Worm (Caenorhabditis elegans) whole organism, late embryonic: ENCODE data around the gene T19C3.4.
A peak's percentile ranks its signal among the peaks of the same experiment; 100 is the strongest.

ENCODE experiments used
- C08G9.2 ChIP-seq: sonication (generic microtip); optimal IDR thresholded peaks from 2 replicates; lab custom pipeline; 2016; ENCODE audit warnings: mild to moderate bottlenecking, missing genetic modification characterization, moderate library complexity, missing compliant biosample characterization
- C38D4.7 ChIP-seq: fragments of 200-800 bp; sonication (Bioruptor generic); optimal IDR thresholded peaks from 2 replicates; lab custom pipeline; 2018; ENCODE audit warnings: mild to moderate bottlenecking, missing genetic modification characterization, moderate library complexity, missing compliant biosample characterization
- K09A11.1 ChIP-seq: sonication (generic microtip); optimal IDR thresholded peaks from 2 replicates; lab custom pipeline; 2017; ENCODE audit warnings: antibody characterized with exemption, mild to moderate bottlenecking, missing genetic modification characterization, missing compliant biosample characterization; ENCODE audit not compliant: insufficient read depth
- T23F11.4 ChIP-seq: fragments of 200-800 bp; sonication (Bioruptor generic); optimal IDR thresholded peaks from 2 replicates; lab custom pipeline; 2018; ENCODE audit warnings: mild to moderate bottlenecking, missing genetic modification characterization, missing compliant biosample characterization
- ahr-1 ChIP-seq: sonication (generic microtip); optimal IDR thresholded peaks from 2 replicates; lab custom pipeline; 2016; ENCODE audit warnings: missing genetic modification characterization, missing compliant biosample characterization
- ceh-18 ChIP-seq: sonication (generic microtip); optimal IDR thresholded peaks from 2 replicates; lab custom pipeline; 2016; ENCODE audit warnings: missing genetic modification characterization, missing compliant biosample characterization
- ceh-19 ChIP-seq: fragments of 200-800 bp; sonication (Bioruptor generic); optimal IDR thresholded peaks from 2 replicates; lab custom pipeline; 2018; ENCODE audit warnings: mild to moderate bottlenecking, missing genetic modification characterization, missing compliant biosample characterization
- ceh-2 ChIP-seq: sonication (generic microtip); optimal IDR thresholded peaks from 2 replicates; lab custom pipeline; 2016; ENCODE audit warnings: missing genotype, missing genetic modification characterization, missing compliant biosample characterization
- ceh-31 ChIP-seq: sonication (generic microtip); optimal IDR thresholded peaks from 2 replicates; lab custom pipeline; 2016; ENCODE audit warnings: missing genetic modification characterization, missing compliant biosample characterization
- ceh-34 ChIP-seq: sonication (generic microtip); optimal IDR thresholded peaks from 2 replicates; lab custom pipeline; 2016; ENCODE audit warnings: mild to moderate bottlenecking, missing genetic modification characterization, missing compliant biosample characterization
- ceh-45 ChIP-seq: fragments of 200-800 bp; sonication (Bioruptor generic); IDR thresholded peaks from 2 replicates; pipeline ENCODE4 v1.3.6; 2022; ENCODE audit warnings: missing genetic modification reagents, missing genetic modification characterization, missing compliant biosample characterization
- ceh-48 ChIP-seq: sonication (generic microtip); optimal IDR thresholded peaks from 2 replicates; lab custom pipeline; 2016; ENCODE audit warnings: missing genetic modification characterization, inconsistent platforms, missing compliant biosample characterization
- ceh-6 ChIP-seq: fragments of 200-800 bp; sonication (Bioruptor generic); optimal IDR thresholded peaks from 2 replicates; lab custom pipeline; 2018; ENCODE audit warnings: mild to moderate bottlenecking, missing genetic modification characterization, missing compliant biosample characterization
- ceh-9 ChIP-seq: sonication (generic microtip); optimal IDR thresholded peaks from 2 replicates; lab custom pipeline; 2016; ENCODE audit warnings: mild to moderate bottlenecking, missing genetic modification characterization, inconsistent platforms, missing compliant biosample characterization
- dmd-4 ChIP-seq: sonication (generic microtip); optimal IDR thresholded peaks from 2 replicates; lab custom pipeline; 2016; ENCODE audit warnings: borderline replicate concordance, missing genetic modification characterization, missing compliant biosample characterization
- elt-2 ChIP-seq: sonication (generic microtip); optimal IDR thresholded peaks from 2 replicates; lab custom pipeline; 2016; ENCODE audit warnings: missing genetic modification reagents, missing genetic modification characterization, missing compliant biosample characterization
- elt-4 ChIP-seq: sonication (generic microtip); optimal IDR thresholded peaks from 2 replicates; lab custom pipeline; 2016; ENCODE audit warnings: missing genetic modification characterization, missing compliant biosample characterization
- ets-4 ChIP-seq: sonication (generic microtip); optimal IDR thresholded peaks from 2 replicates; lab custom pipeline; 2016; ENCODE audit warnings: missing genetic modification characterization, missing compliant biosample characterization
- eyg-1 ChIP-seq: sonication (generic microtip); optimal IDR thresholded peaks from 2 replicates; lab custom pipeline; 2016; ENCODE audit warnings: missing genotype, missing genetic modification characterization, missing compliant biosample characterization
- fkh-6 ChIP-seq: sonication (generic microtip); optimal IDR thresholded peaks from 2 replicates; lab custom pipeline; 2016; ENCODE audit warnings: missing genetic modification characterization, missing compliant biosample characterization
- gmeb-2 ChIP-seq: sonication (generic microtip); optimal IDR thresholded peaks from 2 replicates; lab custom pipeline; 2016; ENCODE audit warnings: missing genetic modification characterization, inconsistent platforms, missing compliant biosample characterization
- hlh-13 ChIP-seq: fragments of 200-800 bp; sonication (Bioruptor generic); optimal IDR thresholded peaks from 2 replicates; lab custom pipeline; 2018; ENCODE audit warnings: mild to moderate bottlenecking, missing genetic modification characterization, missing compliant biosample characterization
- hlh-30 ChIP-seq: sonication (generic microtip); optimal IDR thresholded peaks from 2 replicates; lab custom pipeline; 2017; ENCODE audit warnings: antibody characterized with exemption, missing genetic modification characterization, missing compliant biosample characterization; ENCODE audit not compliant: insufficient read depth
- hlh-6 ChIP-seq: sonication (generic microtip); optimal IDR thresholded peaks from 2 replicates; lab custom pipeline; 2016; ENCODE audit warnings: missing genotype, missing genetic modification characterization, missing compliant biosample characterization
- lim-6 ChIP-seq: sonication (generic microtip); optimal IDR thresholded peaks from 2 replicates; lab custom pipeline; 2016; ENCODE audit warnings: missing genetic modification characterization, missing compliant biosample characterization
- lin-11 ChIP-seq: fragments of 200-800 bp; sonication (Bioruptor generic); optimal IDR thresholded peaks from 2 replicates; lab custom pipeline; 2018; ENCODE audit warnings: mild to moderate bottlenecking, missing genetic modification characterization, missing compliant biosample characterization
- nfya-1 ChIP-seq: sonication (generic microtip); optimal IDR thresholded peaks from 2 replicates; lab custom pipeline; 2017; ENCODE audit warnings: missing genetic modification characterization, mild to moderate bottlenecking, missing compliant biosample characterization, antibody characterized with exemption, moderate library complexity
- nhr-232 ChIP-seq: sonication (generic microtip); optimal IDR thresholded peaks from 2 replicates; lab custom pipeline; 2016; ENCODE audit warnings: missing genetic modification characterization, missing compliant biosample characterization
- npax-4 ChIP-seq: sonication (generic microtip); optimal IDR thresholded peaks from 2 replicates; lab custom pipeline; 2016; ENCODE audit warnings: missing genetic modification characterization, missing compliant biosample characterization
- odd-2 ChIP-seq: sonication (generic microtip); optimal IDR thresholded peaks from 2 replicates; lab custom pipeline; 2017; ENCODE audit warnings: antibody characterized with exemption, mild to moderate bottlenecking, missing genetic modification characterization, missing compliant biosample characterization
- pax-1 ChIP-seq: fragments of 150-350 bp; optimal IDR thresholded peaks from 2 replicates; lab custom pipeline; 2014; ENCODE audit warnings: missing biosample characterization, missing genetic modification characterization
- pha-2 ChIP-seq: sonication (generic microtip); optimal IDR thresholded peaks from 2 replicates; lab custom pipeline; 2017; ENCODE audit warnings: mild to moderate bottlenecking, missing genetic modification characterization, missing compliant biosample characterization
- rnt-1 ChIP-seq: sonication (generic microtip); optimal IDR thresholded peaks from 2 replicates; lab custom pipeline; 2016; ENCODE audit warnings: missing genetic modification characterization, missing compliant biosample characterization
- syd-9 ChIP-seq: sonication (generic microtip); optimal IDR thresholded peaks from 2 replicates; lab custom pipeline; 2016; ENCODE audit warnings: mild to moderate bottlenecking, missing genetic modification characterization, moderate library complexity, missing compliant biosample characterization
- tbx-7 ChIP-seq: sonication (generic microtip); optimal IDR thresholded peaks from 2 replicates; lab custom pipeline; 2016; ENCODE audit warnings: missing genotype, missing genetic modification characterization, missing compliant biosample characterization
- ttx-3 ChIP-seq: sonication (generic microtip); optimal IDR thresholded peaks from 2 replicates; lab custom pipeline; 2016; ENCODE audit warnings: missing genetic modification reagents, missing genetic modification characterization, missing compliant biosample characterization
- unc-3 ChIP-seq, 2 experiments: fragments of 200-800 bp in 1 of 2; sonication (Bioruptor generic) in 1 of 2; sonication (generic microtip) in 1 of 2; conservative IDR thresholded peaks in 1 of 2; optimal IDR thresholded peaks in 1 of 2; 2 replicates each; pipeline versions ENCODE4 v1.3.6 to Lab custom; 2016 to 2022; ENCODE audit warnings: missing compliant biosample characterization in 2 of 2, missing genetic modification characterization in 2 of 2, missing genetic modification reagents in 1 of 2
- unc-42 ChIP-seq: sonication (generic microtip); optimal IDR thresholded peaks from 2 replicates; lab custom pipeline; 2016; ENCODE audit warnings: missing genotype, missing genetic modification characterization, missing compliant biosample characterization
- unc-86 ChIP-seq: sonication (generic microtip); optimal IDR thresholded peaks from 2 replicates; lab custom pipeline; 2016; ENCODE audit warnings: missing genetic modification characterization, missing compliant biosample characterization
- zip-5 ChIP-seq: sonication (generic microtip); optimal IDR thresholded peaks from 2 replicates; lab custom pipeline; 2016; ENCODE audit warnings: missing genetic modification characterization, missing compliant biosample characterization

The T19C3.4 gene

DNA sequence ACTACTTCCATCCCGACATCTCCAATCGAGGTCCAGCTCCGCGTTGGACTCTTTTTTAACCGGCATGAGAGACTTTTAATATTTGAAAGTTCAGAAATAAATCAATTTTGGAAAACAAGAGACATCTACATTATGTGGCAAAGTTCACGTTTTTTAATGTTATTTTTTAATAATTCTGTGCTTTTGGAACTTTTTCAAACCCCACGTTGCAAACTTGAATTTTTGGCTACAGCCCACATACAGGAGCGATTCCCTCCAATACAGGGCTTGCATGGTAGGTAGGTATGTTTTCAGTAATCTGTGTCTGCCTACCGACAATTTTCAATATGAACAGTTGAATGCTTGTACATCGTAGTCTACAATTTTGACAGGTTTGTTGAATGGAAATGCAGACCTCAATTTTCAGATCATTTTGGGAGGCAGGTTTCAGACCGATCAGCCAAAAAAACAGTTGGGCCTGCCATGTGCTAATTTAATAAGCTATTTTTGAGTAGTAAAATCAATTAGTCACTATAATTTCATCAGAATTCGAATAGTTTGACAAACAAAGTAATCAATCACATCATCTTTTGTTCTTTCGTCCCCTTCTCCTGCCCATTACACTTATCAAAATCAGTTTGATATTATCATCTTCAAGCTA is 14.5 kb downstream of the T19C3.4 start, which contains the start of the genes Y55B1AR.4 and ttr-7:
Y55B1AR.4 (minus strand) TSS at position 101 of the 640 bp plus-strand sequence.
ttr-7 (plus strand) TSS at position 590 of the 640 bp plus-strand sequence.
- no peak for TF ChIP-seq ceh-34 (tag; lab: Kevin White, UChicago)

DNA sequence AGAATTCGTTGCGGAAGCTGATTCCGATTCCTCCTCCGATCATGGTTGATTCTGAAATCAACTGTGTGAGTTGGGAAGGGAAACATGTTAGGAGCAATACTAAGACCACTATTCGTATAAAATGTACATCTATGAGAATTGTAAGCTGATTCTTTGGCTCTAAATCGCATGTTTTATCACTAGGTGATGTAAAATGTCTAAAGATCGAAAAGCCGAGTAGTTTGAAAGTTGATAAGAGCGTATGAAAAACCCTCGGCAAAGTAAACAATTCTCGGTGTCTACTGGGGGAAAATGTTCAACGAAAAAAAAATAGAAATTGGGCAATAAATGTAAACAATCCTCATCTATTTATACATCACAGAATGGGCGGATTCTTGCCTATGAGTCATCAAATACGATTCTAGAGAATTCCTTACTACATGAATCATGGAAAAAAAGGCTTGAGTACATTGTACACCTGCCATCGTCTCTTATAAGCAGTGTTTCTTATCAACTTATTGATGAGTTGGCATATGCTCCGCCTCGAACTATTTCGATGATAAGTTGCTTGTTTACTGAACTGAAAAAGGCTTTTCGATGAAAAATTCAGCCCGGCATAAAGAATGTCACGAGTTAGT is 19.6 kb downstream of the T19C3.4 start, which contains the start of gene lec-6:
lec-6 (minus strand) TSS at position 51 of the 617 bp plus-strand sequence.
- TF ChIP-seq tbx-7 (tag; lab: Kevin White, UChicago) (no peak), elt-2 (peak; percentile 55), odd-2 (tag; lab: Kevin White, UChicago) (no peak), ceh-48 (no peak)

DNA sequence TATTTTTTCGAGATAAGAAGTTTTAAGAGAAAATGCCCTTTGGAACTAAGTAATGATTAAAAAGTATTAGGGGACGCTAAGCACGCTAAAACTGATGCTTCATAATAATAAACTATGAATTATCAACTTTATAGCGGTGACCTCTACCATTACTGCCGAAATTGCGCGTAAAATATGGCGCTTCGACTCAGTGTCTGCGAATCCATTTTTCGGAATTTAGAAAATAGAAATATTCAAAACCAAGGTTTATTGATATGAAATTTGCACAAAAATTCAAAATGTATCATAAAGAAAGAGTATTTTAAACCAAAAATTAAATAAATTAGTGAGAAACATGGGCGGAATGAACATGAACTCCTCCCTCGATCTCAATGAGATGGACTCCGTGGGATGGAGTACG is 20.8 kb downstream of the T19C3.4 start:
- TF ChIP-seq ttx-3 (tag; lab: Kevin White, UChicago) (no peak), C08G9.2 (tag; lab: Kevin White, UChicago) (no peak)

DNA sequence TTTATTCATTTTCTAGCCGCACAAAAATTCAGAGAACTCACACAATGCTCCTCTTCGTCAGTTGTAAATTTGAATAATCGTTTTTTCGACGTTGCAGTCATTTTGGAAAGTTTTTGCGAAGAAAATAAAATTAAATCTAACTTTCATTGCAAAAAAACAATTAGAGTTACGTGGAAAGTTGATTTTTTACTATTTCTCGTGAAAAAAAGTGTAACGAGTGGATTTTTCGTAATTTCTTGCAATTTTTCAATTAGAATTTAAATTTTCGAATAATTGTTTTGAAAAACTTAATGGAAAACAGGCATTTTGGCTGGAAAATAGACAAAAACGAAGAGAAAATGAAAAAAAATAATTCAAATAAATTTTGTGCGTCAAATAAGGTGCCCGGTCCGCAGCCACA is 21.4 kb downstream of the T19C3.4 start, which contains the start of gene Y55B1AR.2:
Y55B1AR.2 (minus strand) TSS at position 101 of the 400 bp plus-strand sequence.
- TF ChIP-seq ceh-18 (tag; lab: Kevin White, UChicago) (no peak), K09A11.1 (tag; lab: Kevin White, UChicago) (no peak), eyg-1 (tag; lab: Kevin White, UChicago) (no peak), ahr-1 (tag; lab: Kevin White, UChicago) (no peak), ceh-9 (no peak), tbx-7 (tag; lab: Kevin White, UChicago) (no peak), ttx-3 (tag; lab: Kevin White, UChicago) (no peak), ceh-6 (no peak), elt-2 (no peak), npax-4 (tag; lab: Kevin White, UChicago) (no peak), elt-4 (no peak), dmd-4 (tag; lab: Kevin White, UChicago) (no peak), pha-2 (tag; lab: Kevin White, UChicago) (no peak), ceh-34 (tag; lab: Kevin White, UChicago) (no peak), hlh-6 (tag; lab: Kevin White, UChicago) (no peak), ceh-19 (GFP tag; lab: Kevin White, UChicago) (no peak)
- TF ChIP-seq, all 69 proteins: peak for 0

DNA sequence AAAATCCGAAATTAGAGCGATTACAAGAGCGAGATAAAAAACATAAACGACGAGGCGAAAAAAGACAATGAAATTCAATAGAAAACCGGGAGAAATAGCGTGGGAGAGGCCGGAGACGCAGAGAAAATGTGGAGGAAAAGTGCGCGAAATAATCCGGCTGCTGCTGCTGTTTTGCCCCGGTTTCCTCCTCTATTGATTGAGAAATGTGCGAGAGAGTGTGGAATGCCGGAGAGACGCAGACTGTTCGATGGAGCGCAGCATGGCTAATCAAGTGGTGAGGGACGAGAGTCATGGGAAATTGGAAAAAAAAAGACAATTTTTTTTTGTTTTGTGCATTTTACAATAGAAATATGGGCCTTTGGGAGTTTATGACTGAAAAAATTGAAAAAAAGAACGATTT is 21.9 kb downstream of the T19C3.4 start:
- no peak for TF ChIP-seq unc-86 (tag; lab: Kevin White, UChicago)
- TF ChIP-seq ceh-34 (tag; lab: Kevin White, UChicago), result peak; percentile 50
- TF ChIP-seq hlh-13 (GFP tag; lab: Kevin White, UChicago), result no peak
- TF ChIP-seq C38D4.7 (GFP tag; lab: Kevin White, UChicago), result no peak
- no peak for TF ChIP-seq hlh-6 (tag; lab: Kevin White, UChicago)
- peak; percentile 59 for TF ChIP-seq ceh-31
- TF ChIP-seq syd-9, result no peak
- peak; percentile 78 for TF ChIP-seq ceh-48
- TF ChIP-seq unc-3 (GFP tag; conservative IDR thresholded peaks at IDR 0.05; lab: Robert Waterston, UW), result no peak
- no peak for TF ChIP-seq unc-3 (tag; optimal IDR thresholded peaks at IDR 0.05; lab: Kevin White, UChicago)
- TF ChIP-seq ceh-45, result no peak
- TF ChIP-seq nfya-1 (tag; lab: Kevin White, UChicago), result peak; percentile 63
- TF ChIP-seq ttx-3 (tag; lab: Kevin White, UChicago), result no peak
- TF ChIP-seq ets-4 (tag; lab: Kevin White, UChicago), result peak; percentile 18
- no peak for TF ChIP-seq pax-1 (tag; lab: Kevin White, UChicago)
- TF ChIP-seq gmeb-2 (tag; lab: Kevin White, UChicago), result no peak
- no peak for TF ChIP-seq nhr-232
- no peak for TF ChIP-seq elt-2
- peak; percentile 60 for TF ChIP-seq ceh-18 (tag; lab: Kevin White, UChicago)
- no peak for TF ChIP-seq ceh-2 (tag; lab: Kevin White, UChicago)
- TF ChIP-seq unc-42, result peak; percentile 96
- no peak for TF ChIP-seq fkh-6 (tag; lab: Kevin White, UChicago)
- peak; percentile 42 for TF ChIP-seq hlh-30 (tag; lab: Kevin White, UChicago)
- peak; percentile 22 for TF ChIP-seq eyg-1 (tag; lab: Kevin White, UChicago)
- no peak for TF ChIP-seq T23F11.4
- peak; percentile 32 for TF ChIP-seq rnt-1
- TF ChIP-seq zip-5, result no peak
- no peak for TF ChIP-seq K09A11.1 (tag; lab: Kevin White, UChicago)
- TF ChIP-seq lin-11 (tag; lab: Kevin White, UChicago), result no peak
- no peak for TF ChIP-seq lim-6 (tag; lab: Kevin White, UChicago)
